Worm (Caenorhabditis elegans) whole organism, L3 larva: ENCODE data around the gene C06G3.3.
A peak's percentile ranks its signal among the peaks of the same experiment; 100 is the strongest.

Source experiments
- R02D3.7 ChIP-seq: fragments of 150-350 bp; optimal IDR thresholded peaks from 2 replicates; lab custom pipeline; 2014; ENCODE audit warnings: missing biosample characterization, missing genetic modification characterization
- aly-2 ChIP-seq: fragments of 150-350 bp; optimal IDR thresholded peaks from 2 replicates; lab custom pipeline; 2014; ENCODE audit warnings: missing biosample characterization, missing genetic modification characterization
- ama-1 ChIP-seq: fragments of 150-350 bp; optimal IDR thresholded peaks from 2 replicates; lab custom pipeline; 2018
- ceh-28 ChIP-seq: fragments of 150-350 bp; optimal IDR thresholded peaks from 2 replicates; lab custom pipeline; 2014; ENCODE audit warnings: missing biosample characterization, missing genetic modification reagents, missing genetic modification characterization
- ceh-82 ChIP-seq: fragments of 150-350 bp; optimal IDR thresholded peaks from 2 replicates; lab custom pipeline; 2014; ENCODE audit warnings: missing biosample characterization, missing genetic modification characterization
- ceh-9 ChIP-seq: sonication (generic microtip); optimal IDR thresholded peaks from 2 replicates; lab custom pipeline; 2018; ENCODE audit warnings: missing biosample characterization, missing genetic modification characterization
- daf-12 ChIP-seq: fragments of 150-350 bp; optimal IDR thresholded peaks from 2 replicates; lab custom pipeline; 2014; ENCODE audit warnings: missing biosample characterization, missing genetic modification reagents, missing genetic modification characterization
- egl-27 ChIP-seq: sonication (generic microtip); optimal IDR thresholded peaks from 4 replicates; lab custom pipeline; 2017; ENCODE audit warnings: missing biosample characterization, missing genetic modification reagents, missing genetic modification characterization
- egl-5 ChIP-seq: fragments of 150-350 bp; optimal IDR thresholded peaks from 2 replicates; lab custom pipeline; 2017; ENCODE audit warnings: missing biosample characterization, missing genetic modification reagents, missing genetic modification characterization, inconsistent platforms
- elt-1 ChIP-seq: fragments of 150-350 bp; optimal IDR thresholded peaks from 2 replicates; lab custom pipeline; 2014; ENCODE audit warnings: missing biosample characterization, missing genetic modification characterization
- elt-2 ChIP-seq: sonication (generic microtip); optimal IDR thresholded peaks from 2 replicates; lab custom pipeline; 2016; ENCODE audit warnings: missing genetic modification reagents, mild to moderate bottlenecking, missing genetic modification characterization, missing compliant biosample characterization
- elt-3 ChIP-seq, 3 experiments: fragments of 150-350 bp in 1 of 3; sonication (generic microtip) in 2 of 3; optimal IDR thresholded peaks; 2 replicates in 2 of 3; 4 replicates in 1 of 3; lab custom pipeline; 2014 to 2017; ENCODE audit warnings: missing biosample characterization in 3 of 3, missing genetic modification characterization in 3 of 3
- fkh-10 ChIP-seq: sonication (generic microtip); optimal IDR thresholded peaks from 2 replicates; lab custom pipeline; 2017; ENCODE audit warnings: missing biosample characterization, missing genetic modification reagents, missing genetic modification characterization
- fkh-2 ChIP-seq: fragments of 150-350 bp; optimal IDR thresholded peaks from 2 replicates; lab custom pipeline; 2014; ENCODE audit warnings: missing biosample characterization, missing genetic modification reagents, missing genetic modification characterization
- jun-1 ChIP-seq: fragments of 150-350 bp; optimal IDR thresholded peaks from 2 replicates; lab custom pipeline; 2014; ENCODE audit warnings: missing biosample characterization, missing genetic modification reagents, missing genetic modification characterization
- lin-15B ChIP-seq: fragments of 150-350 bp; optimal IDR thresholded peaks from 2 replicates; lab custom pipeline; 2014; ENCODE audit warnings: missing biosample characterization, missing genetic modification characterization
- lin-39 ChIP-seq: fragments of 150-350 bp; optimal IDR thresholded peaks from 2 replicates; lab custom pipeline; 2018; ENCODE audit warnings: missing biosample characterization, missing genetic modification reagents, missing genetic modification characterization
- lsy-12 ChIP-seq: sonication (generic microtip); optimal IDR thresholded peaks from 2 replicates; lab custom pipeline; 2016; ENCODE audit warnings: mild to moderate bottlenecking, missing genetic modification characterization, missing compliant biosample characterization
- nfya-1 ChIP-seq: sonication (generic microtip); optimal IDR thresholded peaks from 2 replicates; lab custom pipeline; 2017; ENCODE audit warnings: missing genetic modification characterization, mild to moderate bottlenecking, missing compliant biosample characterization, antibody characterized with exemption, moderate library complexity; ENCODE audit not compliant: insufficient read depth
- nhr-11 ChIP-seq: fragments of 150-350 bp; optimal IDR thresholded peaks from 2 replicates; lab custom pipeline; 2014; ENCODE audit warnings: missing biosample characterization, missing genetic modification characterization
- nhr-12 ChIP-seq: fragments of 150-350 bp; optimal IDR thresholded peaks from 2 replicates; lab custom pipeline; 2014; ENCODE audit warnings: missing biosample characterization, missing genetic modification characterization
- nhr-23 ChIP-seq: fragments of 150-350 bp; optimal IDR thresholded peaks from 2 replicates; lab custom pipeline; 2014; ENCODE audit warnings: missing biosample characterization, missing genetic modification reagents, missing genetic modification characterization
- nhr-237 ChIP-seq: fragments of 150-350 bp; optimal IDR thresholded peaks from 2 replicates; lab custom pipeline; 2014; ENCODE audit warnings: missing biosample characterization, missing genetic modification characterization
- nhr-25 ChIP-seq: sonication (generic microtip); optimal IDR thresholded peaks from 2 replicates; lab custom pipeline; 2017; ENCODE audit warnings: missing biosample characterization, missing genetic modification characterization
- nhr-28 ChIP-seq: fragments of 150-350 bp; optimal IDR thresholded peaks from 2 replicates; lab custom pipeline; 2014; ENCODE audit warnings: missing biosample characterization, missing genetic modification characterization
- nhr-43 ChIP-seq: sonication (generic microtip); optimal IDR thresholded peaks from 2 replicates; lab custom pipeline; 2016; ENCODE audit warnings: mild to moderate bottlenecking, missing genetic modification characterization, missing compliant biosample characterization; ENCODE audit not compliant: poor library complexity, severe bottlenecking
- nhr-67 ChIP-seq: fragments of 150-350 bp; optimal IDR thresholded peaks from 2 replicates; lab custom pipeline; 2014; ENCODE audit warnings: missing biosample characterization, missing genetic modification characterization
- nhr-76 ChIP-seq: fragments of 150-350 bp; sonication (generic microtip); optimal IDR thresholded peaks from 5 replicates; lab custom pipeline; 2014; ENCODE audit warnings: missing biosample characterization, missing genetic modification characterization
- nhr-77 ChIP-seq: fragments of 150-350 bp; optimal IDR thresholded peaks from 2 replicates; lab custom pipeline; 2014; ENCODE audit warnings: missing biosample characterization, missing genetic modification characterization
- pha-4 ChIP-seq: fragments of 150-350 bp; optimal IDR thresholded peaks from 2 replicates; lab custom pipeline; 2014; ENCODE audit warnings: missing biosample characterization, missing genetic modification reagents, missing genetic modification characterization
- pqm-1 ChIP-seq: fragments of 150-350 bp; optimal IDR thresholded peaks from 2 replicates; lab custom pipeline; 2017; ENCODE audit warnings: missing biosample characterization, missing genetic modification characterization, inconsistent platforms
- sea-2 ChIP-seq: fragments of 150-350 bp; sonication (generic microtip); optimal IDR thresholded peaks from 4 replicates; lab custom pipeline; 2014; ENCODE audit warnings: missing biosample characterization, missing genetic modification reagents, missing genetic modification characterization
- skn-1 ChIP-seq: fragments of 150-350 bp; optimal IDR thresholded peaks from 2 replicates; lab custom pipeline; 2014; ENCODE audit warnings: missing biosample characterization, missing genetic modification characterization
- snpc-4 ChIP-seq: fragments of 150-350 bp; optimal IDR thresholded peaks from 2 replicates; lab custom pipeline; 2014; ENCODE audit warnings: missing biosample characterization, missing genetic modification characterization
- tbx-2 ChIP-seq: sonication (generic microtip); optimal IDR thresholded peaks from 2 replicates; lab custom pipeline; 2016; ENCODE audit warnings: mild to moderate bottlenecking, missing genetic modification characterization, missing compliant biosample characterization
- unc-62 ChIP-seq: fragments of 150-350 bp; sonication (generic microtip); optimal IDR thresholded peaks from 4 replicates; lab custom pipeline; 2014; ENCODE audit warnings: missing biosample characterization, missing genetic modification reagents, missing genetic modification characterization
- zag-1 ChIP-seq: fragments of 150-350 bp; optimal IDR thresholded peaks from 2 replicates; lab custom pipeline; 2014; ENCODE audit warnings: missing biosample characterization, missing genetic modification characterization
- ztf-11 ChIP-seq: fragments of 150-350 bp; optimal IDR thresholded peaks from 2 replicates; lab custom pipeline; 2014; ENCODE audit warnings: missing biosample characterization, missing genetic modification characterization

C06G3.3 gene

ce11 chrIV:7047762-7048178 is 11.8 kb downstream of the C06G3.3 start (continued):
- TF ChIP-seq fkh-10 (GFP tag; lab: Kevin White, UChicago) = no peak
- TF ChIP-seq tbx-2 = no peak
- no peak for TF ChIP-seq daf-12 (tag; lab: Kevin White, UChicago)
- TF ChIP-seq nhr-28 (tag; lab: Kevin White, UChicago) = no peak
- peak; percentile 57 for TF ChIP-seq skn-1 (tag; lab: Kevin White, UChicago)
- TF ChIP-seq egl-5 (tag; lab: Kevin White, UChicago) = peak; percentile 26

DNA sequence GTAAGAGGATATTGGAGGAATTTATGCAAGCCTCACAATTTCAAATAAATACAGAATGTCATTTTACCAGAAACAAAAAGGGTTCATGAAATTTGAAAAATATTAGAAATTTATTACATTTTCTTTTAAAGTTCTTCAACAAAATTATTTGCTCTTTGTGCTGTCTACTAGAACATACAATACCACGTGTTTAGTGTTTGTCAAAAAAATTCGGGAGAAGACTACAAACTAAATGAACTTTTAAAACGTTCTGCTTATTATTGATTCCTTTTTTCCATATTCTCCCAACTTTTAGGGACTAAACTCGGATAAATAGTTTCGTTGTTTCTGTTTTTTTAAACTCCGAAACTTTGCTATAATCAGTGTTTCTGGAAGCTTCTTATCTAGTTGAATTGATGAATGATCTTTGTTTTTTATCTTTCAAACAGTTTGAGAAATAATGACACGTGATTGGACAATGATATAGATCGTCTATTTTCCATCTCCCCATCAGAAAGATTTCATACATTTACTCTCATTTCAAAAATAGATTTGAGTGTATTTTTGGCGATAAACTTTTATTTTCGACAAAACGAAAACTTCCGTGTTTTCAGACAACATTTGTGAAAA is 12.8 kb downstream of the C06G3.3 start:
- no peak for TF ChIP-seq snpc-4 (tag; lab: Kevin White, UChicago)
- no peak for TF ChIP-seq sea-2 (GFP tag; lab: Kevin White, UChicago)
- peak; percentile 59 for TF ChIP-seq elt-2 (tag; lab: Kevin White, UChicago)
- TF ChIP-seq lsy-12 (tag; lab: Kevin White, UChicago) = peak; percentile 41
- TF ChIP-seq nhr-23 (tag; lab: Kevin White, UChicago) = peak; percentile 50
- no peak for TF ChIP-seq egl-27 (tag; lab: Kevin White, UChicago)
- no peak for TF ChIP-seq lin-15B
- TF ChIP-seq egl-5 (tag; lab: Kevin White, UChicago) = no peak
- peak; percentile 54 for TF ChIP-seq pha-4 (tag; lab: Kevin White, UChicago)
- no peak for TF ChIP-seq nhr-237 (tag; lab: Kevin White, UChicago)
- TF ChIP-seq nhr-76 (tag; lab: Kevin White, UChicago) = no peak
- peak; percentile 19 for TF ChIP-seq pqm-1 (tag; lab: Kevin White, UChicago)
- no peak for TF ChIP-seq nhr-77 (tag; lab: Kevin White, UChicago)
- TF ChIP-seq ceh-28 (tag; lab: Kevin White, UChicago) = no peak

DNA sequence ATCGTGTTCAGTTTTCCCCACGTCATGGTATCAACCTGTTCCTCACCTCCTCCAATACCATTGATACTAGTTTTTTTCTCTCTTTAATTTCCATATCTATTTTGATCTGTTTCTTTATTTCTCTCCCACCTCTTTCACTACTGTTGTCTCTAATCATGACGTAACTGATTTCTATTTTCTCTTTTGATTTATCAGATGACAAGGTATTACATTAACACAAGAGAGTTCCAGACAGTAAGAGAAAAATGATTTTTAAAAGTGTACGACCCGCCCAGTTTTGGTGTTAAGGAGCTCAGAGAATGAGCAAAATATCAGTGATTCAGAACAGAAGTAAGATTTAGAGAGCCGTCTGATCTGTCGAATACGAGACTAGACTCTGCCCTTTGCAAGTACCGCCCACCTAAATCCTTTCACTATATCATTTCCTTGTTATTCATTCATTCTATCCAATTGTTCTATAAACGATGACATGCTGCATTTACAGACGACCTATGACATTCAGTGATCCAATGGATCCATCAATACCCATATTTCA is 13.8 kb downstream of the C06G3.3 start, which contains the start of gene nhr-105:
Gene nhr-105 (plus strand): TSS at position 485 of the 535 bp plus-strand sequence.
- peak; percentile 40 for TF ChIP-seq pha-4 (tag; lab: Kevin White, UChicago)
- peak; percentile 70 for TF ChIP-seq ceh-28 (tag; lab: Kevin White, UChicago)
- no peak for TF ChIP-seq aly-2 (tag; lab: Kevin White, UChicago)
- no peak for TF ChIP-seq daf-12 (tag; lab: Kevin White, UChicago)
- TF ChIP-seq nhr-67 (tag; lab: Kevin White, UChicago) = no peak
- peak; percentile 65 for TF ChIP-seq egl-27 (tag; lab: Kevin White, UChicago)
- peak; percentile 55 for TF ChIP-seq nhr-43 (tag; lab: Kevin White, UChicago)
- no peak for TF ChIP-seq egl-5 (tag; lab: Kevin White, UChicago)
- no peak for TF ChIP-seq zag-1 (tag; lab: Kevin White, UChicago)
- TF ChIP-seq sea-2 (GFP tag; lab: Kevin White, UChicago) = no peak
- no peak for TF ChIP-seq elt-1 (tag; lab: Kevin White, UChicago)
- peak; percentile 86 for TF ChIP-seq pqm-1 (tag; lab: Kevin White, UChicago)
- peak; percentile 44 for TF ChIP-seq lsy-12 (tag; lab: Kevin White, UChicago)
- no peak for TF ChIP-seq nhr-12 (tag; lab: Kevin White, UChicago)
- TF ChIP-seq ceh-9 (tag; lab: Kevin White, UChicago) = no peak
- peak; percentile 67 for TF ChIP-seq nhr-25 (tag; lab: Kevin White, UChicago)
- TF ChIP-seq jun-1 (tag; lab: Kevin White, UChicago) = peak; percentile 59
- TF ChIP-seq snpc-4 (tag; lab: Kevin White, UChicago) = peak; percentile 45
- TF ChIP-seq R02D3.7 = no peak
- no peak for TF ChIP-seq fkh-2 (tag; lab: Kevin White, UChicago)
- TF ChIP-seq nhr-23 (tag; lab: Kevin White, UChicago) = peak; percentile 74
- peak in 1 of 3 experiments; percentile 2 for TF ChIP-seq elt-3 (tag; optimal IDR thresholded peaks at IDR 0.05; lab: Kevin White, UChicago)
- peak; percentile 46 for TF ChIP-seq unc-62 (GFP tag; lab: Kevin White, UChicago)
- no peak for TF ChIP-seq ztf-11 (tag; lab: Kevin White, UChicago)
- peak; percentile 11 for TF ChIP-seq fkh-10 (GFP tag; lab: Kevin White, UChicago)
- TF ChIP-seq lin-39 (tag; lab: Kevin White, UChicago) = no peak
- TF ChIP-seq ama-1 (lab: Kevin White, UChicago) = peak; percentile 71
- no peak for TF ChIP-seq ceh-82 (tag; lab: Kevin White, UChicago)
- no peak for TF ChIP-seq nhr-11 (tag; lab: Kevin White, UChicago)
- TF ChIP-seq nhr-28 (tag; lab: Kevin White, UChicago) = no peak
- TF ChIP-seq elt-2 (tag; lab: Kevin White, UChicago) = peak; percentile 86
- peak; percentile 39 for TF ChIP-seq nfya-1 (tag; lab: Kevin White, UChicago)
